Fruit fly (Drosophila melanogaster): ENCODE results near the gene Psf2.

Gene Psf2

DNA sequence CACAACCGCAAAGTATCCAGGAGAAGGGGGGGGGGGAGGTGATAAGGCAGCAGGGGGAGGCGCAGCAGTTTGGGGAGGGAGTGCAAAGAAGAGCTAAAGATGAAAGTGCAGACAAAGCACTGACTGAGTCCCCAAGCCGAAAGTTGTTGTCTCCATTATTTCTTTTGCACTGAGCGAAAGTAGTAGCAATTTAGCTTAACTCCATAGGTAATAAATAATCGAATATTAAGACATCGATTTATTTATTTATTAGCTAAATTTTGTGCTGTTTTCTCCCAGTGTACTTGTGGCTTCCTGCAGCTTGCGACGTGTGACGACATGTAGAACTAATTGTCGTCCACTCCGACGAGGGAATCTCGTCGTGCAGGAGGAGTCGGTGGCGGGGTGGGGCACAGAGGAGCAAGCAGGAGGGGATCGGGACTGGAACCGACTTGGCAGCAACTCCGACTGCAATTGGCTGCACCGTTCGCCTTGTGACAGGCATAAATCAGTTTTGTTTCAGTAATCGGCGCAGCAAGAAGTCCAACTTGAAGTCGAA, 25.6 kb downstream of the Psf2 start, which contains the start of gene Traf4 (continued):
- TF ChIP-seq CG15336 (GFP tag; IDR thresholded peaks at IDR 0.05) = peak; percentile 51; the same call in 1 of the 2 replicates
- TF ChIP-seq CG4318 (GFP tag; optimal IDR thresholded peaks at IDR 0.05) = no peak
- TF ChIP-seq CG11762 (GFP tag; optimal IDR thresholded peaks at IDR 0.05; ENCODE audit: insufficient read depth) = peak; percentile 35
- TF ChIP-seq svp (GFP tag) = peak; percentile 81
- TF ChIP-seq Eip93F (GFP tag; optimal IDR thresholded peaks at IDR 0.05) = peak; percentile 48
- TF ChIP-seq acj6 (GFP tag; optimal IDR thresholded peaks at IDR 0.05) = peak; percentile 59
- peak; percentile 26 for TF ChIP-seq topi (GFP tag; optimal IDR thresholded peaks at IDR 0.05)
- peak; percentile 34 for TF ChIP-seq lz (GFP tag; optimal IDR thresholded peaks at IDR 0.05)
- peak; percentile 28 to 37 for TF ChIP-seq salr (GFP tag; optimal IDR thresholded peaks at IDR 0.05)
- no peak for TF ChIP-seq Hr38 (GFP tag; optimal IDR thresholded peaks at IDR 0.05)
- peak; percentile 68 for TF ChIP-seq vri (GFP tag; optimal IDR thresholded peaks at IDR 0.05)
- TF ChIP-seq OdsH (GFP tag; optimal IDR thresholded peaks at IDR 0.05) = peak; percentile 48
- TF ChIP-seq CG31627 (GFP tag; optimal IDR thresholded peaks at IDR 0.05) = peak; percentile 47
- TF ChIP-seq Sox15 (GFP tag; optimal IDR thresholded peaks at IDR 0.05) = no peak
- TF ChIP-seq ss (GFP tag; optimal IDR thresholded peaks at IDR 0.05) = peak; percentile 56 to 61
- TF ChIP-seq CG8119 (GFP tag; IDR thresholded peaks at IDR 0.05) = peak; percentile 41; the same call in 2 of the 3 replicates
- peak; percentile 52 for TF ChIP-seq esn (GFP tag; optimal IDR thresholded peaks at IDR 0.05)
- no peak for TF ChIP-seq fkh (GFP tag; optimal IDR thresholded peaks at IDR 0.05)
- no peak for TF ChIP-seq Ets21C (GFP tag; optimal IDR thresholded peaks at IDR 0.05)
- peak; percentile 54 for TF ChIP-seq CG10669 (GFP tag; optimal IDR thresholded peaks at IDR 0.05)
- peak; percentile 6 for TF ChIP-seq Sox14 (GFP tag; optimal IDR thresholded peaks at IDR 0.05)
- TF ChIP-seq fd59A (GFP tag; optimal IDR thresholded peaks at IDR 0.05) = peak; percentile 28
- TF ChIP-seq Met (GFP tag; optimal IDR thresholded peaks at IDR 0.05) = peak; percentile 52
- TF ChIP-seq CG6808 (GFP tag; optimal IDR thresholded peaks at IDR 0.05) = peak; percentile 51
- TF ChIP-seq net (GFP tag; optimal IDR thresholded peaks at IDR 0.05) = peak; percentile 53
- peak; percentile 73 for TF ChIP-seq CG6792 (GFP tag; optimal IDR thresholded peaks at IDR 0.05)
- TF ChIP-seq Eip78C (GFP tag) = peak; percentile 73
- TF ChIP-seq fd85E (GFP tag; optimal IDR thresholded peaks at IDR 0.05) = no peak
- peak; percentile 52 for TF ChIP-seq pdm3 (GFP tag; optimal IDR thresholded peaks at IDR 0.05)
- no peak for TF ChIP-seq CG6276 (GFP tag; optimal IDR thresholded peaks at IDR 0.05)
- no peak for TF ChIP-seq CG8319 (GFP tag; optimal IDR thresholded peaks at IDR 0.05)
- TF ChIP-seq CG16779 (tag; optimal IDR thresholded peaks at IDR 0.05) = no peak
- peak; percentile 57 for TF ChIP-seq cyc (GFP tag; optimal IDR thresholded peaks at IDR 0.05)
- peak; percentile 37 for TF ChIP-seq CG34406 (GFP tag; optimal IDR thresholded peaks at IDR 0.05)
- peak; percentile 15 for TF ChIP-seq Hr4 (GFP tag; optimal IDR thresholded peaks at IDR 0.05)
- TF ChIP-seq CG1621 (tag; optimal IDR thresholded peaks at IDR 0.05) = peak; percentile 33
- TF ChIP-seq CG11294 (GFP tag; IDR thresholded peaks at IDR 0.05) = no peak
- TF ChIP-seq Sox102F (GFP tag; optimal IDR thresholded peaks at IDR 0.05) = peak; percentile 36
- TF ChIP-seq dac (GFP tag; optimal IDR thresholded peaks at IDR 0.05) = no peak
- peak; percentile 75 for TF ChIP-seq CG6163 (GFP tag; IDR thresholded peaks at IDR 0.05)

DNA sequence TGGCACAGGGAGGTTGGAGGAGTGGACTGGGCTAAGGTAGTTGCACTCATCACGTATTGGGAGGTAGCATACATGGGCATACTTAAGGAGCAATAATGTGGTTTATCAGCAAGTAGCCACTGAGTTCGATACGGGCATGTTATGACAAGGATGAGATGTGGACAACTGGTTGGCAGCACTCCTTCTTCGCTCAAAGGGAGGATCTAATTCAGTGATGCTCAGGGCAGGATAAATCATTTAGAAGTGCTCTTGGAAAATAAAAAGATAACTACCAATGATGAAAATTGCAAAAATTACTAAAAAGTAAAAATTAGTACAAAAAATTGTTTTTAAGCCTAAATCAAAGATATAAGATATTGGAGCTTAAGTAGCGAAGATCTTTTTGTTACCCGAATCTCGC, 26.3 kb downstream of the Psf2 start:
- TF ChIP-seq Eip78C (GFP tag) = peak; percentile 91
- peak in 1 of 2 experiments; percentile 29 for TF ChIP-seq salr (GFP tag; optimal IDR thresholded peaks at IDR 0.05)
- TF ChIP-seq acj6 (GFP tag; optimal IDR thresholded peaks at IDR 0.05) = no peak
- TF ChIP-seq Met (GFP tag; optimal IDR thresholded peaks at IDR 0.05) = no peak
- TF ChIP-seq CG10669 (GFP tag; optimal IDR thresholded peaks at IDR 0.05) = peak; percentile 9
- peak; percentile 52 for TF ChIP-seq CG3032 (tag; optimal IDR thresholded peaks at IDR 0.05)
- peak; percentile 18 for TF ChIP-seq Ets96B (tag; optimal IDR thresholded peaks at IDR 0.05)
- TF ChIP-seq fd59A (GFP tag; optimal IDR thresholded peaks at IDR 0.05) = peak; percentile 24
- TF ChIP-seq Ets21C (GFP tag; optimal IDR thresholded peaks at IDR 0.05) = no peak
- TF ChIP-seq CG6808 (GFP tag; optimal IDR thresholded peaks at IDR 0.05) = peak; percentile 18
- TF ChIP-seq CG6163 (GFP tag; IDR thresholded peaks at IDR 0.05) = 0 out of 3 replicates have a peak, but pooled peaks have one; percentile 5
- TF ChIP-seq achi (GFP tag; optimal IDR thresholded peaks at IDR 0.05) = no peak
- no peak for TF ChIP-seq CG8119 (GFP tag; IDR thresholded peaks at IDR 0.05)
- TF ChIP-seq pdm3 (GFP tag; optimal IDR thresholded peaks at IDR 0.05) = no peak
- peak; percentile 30 for TF ChIP-seq Sox14 (GFP tag; optimal IDR thresholded peaks at IDR 0.05)
